Worm (Caenorhabditis elegans) whole organism, young adult: Measurements from ENCODE around the gene F23D12.11.

Experiments used
- F52B5.7 ChIP-seq: sonication (generic microtip); optimal IDR thresholded peaks from 2 replicates; lab custom pipeline; 2016; ENCODE audit warnings: mild to moderate bottlenecking, missing genetic modification characterization, missing compliant biosample characterization
- ama-1 ChIP-seq, 3 experiments: fragments of 150-350 bp in 1 of 3; sonication (generic microtip) in 2 of 3; optimal IDR thresholded peaks; 2 replicates each; lab custom pipeline; 2014 to 2018; ENCODE audit warnings: missing biosample characterization in 2 of 3, missing genetic modification characterization in 2 of 3, missing genetic modification reagents in 2 of 3
- aptf-3 ChIP-seq: fragments of 200-800 bp; sonication (Bioruptor generic); IDR thresholded peaks from 2 replicates; pipeline ENCODE4 v1.3.6; 2022; ENCODE audit warnings: missing genetic modification characterization, missing compliant biosample characterization
- attf-5 ChIP-seq: fragments of 200-800 bp; sonication (Bioruptor generic); optimal IDR thresholded peaks from 2 replicates; lab custom pipeline; 2018; ENCODE audit warnings: mild to moderate bottlenecking, missing genetic modification characterization, missing compliant biosample characterization
- cebp-2 ChIP-seq: fragments of 200-800 bp; sonication (Bioruptor generic); IDR thresholded peaks from 2 replicates; pipeline ENCODE4 v1.3.6; 2022; ENCODE audit warnings: missing genetic modification characterization, missing compliant biosample characterization
- lag-1 ChIP-seq: fragments of 200-800 bp; sonication (Bioruptor generic); IDR thresholded peaks from 2 replicates; pipeline ENCODE4 v1.3.6; 2022; ENCODE audit warnings: missing genetic modification reagents, missing genetic modification characterization, missing compliant biosample characterization
- lsy-27 ChIP-seq: sonication (generic microtip); optimal IDR thresholded peaks from 2 replicates; lab custom pipeline; 2017; ENCODE audit warnings: missing genetic modification characterization, mild to moderate bottlenecking, missing compliant biosample characterization, antibody characterized with exemption, missing genotype, borderline replicate concordance; ENCODE audit not compliant: insufficient read depth
- mcd-1 ChIP-seq: fragments of 200-800 bp; sonication (Bioruptor generic); IDR thresholded peaks from 2 replicates; pipeline ENCODE4 v1.3.6; 2022; ENCODE audit warnings: missing genetic modification reagents, missing genetic modification characterization, missing compliant biosample characterization
- nhr-179 ChIP-seq: sonication (generic microtip); optimal IDR thresholded peaks from 2 replicates; lab custom pipeline; 2016; ENCODE audit warnings: mild to moderate bottlenecking, missing genetic modification characterization, missing compliant biosample characterization
- ztf-28 ChIP-seq: fragments of 200-800 bp; sonication (Bioruptor generic); IDR thresholded peaks from 2 replicates; pipeline ENCODE4 v1.3.6; 2022; ENCODE audit warnings: missing genetic modification reagents, missing genetic modification characterization, missing compliant biosample characterization

ce11 chrX:14382951-14383350, 41.6 kb downstream of the F23D12.11 start, which contains the start of gene Y60A9.3:
- TF ChIP-seq attf-5 (GFP tag; lab: Kevin White, UChicago) (no peak), cebp-2 (GFP tag; lab: Robert Waterston, UW) (no peak), ztf-28 (no peak), nhr-179 (tag; lab: Kevin White, UChicago) (no peak), mcd-1 (GFP tag; lab: Robert Waterston, UW) (no peak), lsy-27 (tag; lab: Kevin White, UChicago) (no peak), ama-1 (optimal IDR thresholded peaks at IDR 0.05; lab: Kevin White, UChicago) (no peak), ama-1 (GFP tag; optimal IDR thresholded peaks at IDR 0.05; lab: Kevin White, UChicago) (no peak), lag-1 (GFP tag; lab: Robert Waterston, UW) (no peak), F52B5.7 (tag; lab: Kevin White, UChicago) (no peak), aptf-3 (GFP tag; lab: Robert Waterston, UW) (no peak)
